Worm (Caenorhabditis elegans) whole organism, midembryonic: ENCODE results near the gene npp-21.

ENCODE experiments used
- T22C8.4 ChIP-seq: fragments of 200-800 bp; sonication (Bioruptor generic); IDR thresholded peaks from 2 replicates; pipeline ENCODE4 v1.3.6; 2022; ENCODE audit warnings: missing genetic modification characterization, missing compliant biosample characterization
- cog-1 ChIP-seq: sonication (generic microtip); optimal IDR thresholded peaks from 2 replicates; lab custom pipeline; 2016; ENCODE audit warnings: missing genetic modification characterization, missing compliant biosample characterization
- flt-1 ChIP-seq: fragments of 200-800 bp; sonication (Bioruptor generic); IDR thresholded peaks from 2 replicates; pipeline ENCODE4 v1.3.6; 2022; ENCODE audit warnings: missing genetic modification characterization, missing compliant biosample characterization
- klf-2 ChIP-seq: fragments of 200-800 bp; sonication (Bioruptor generic); conservative IDR thresholded peaks from 2 replicates; pipeline ENCODE4 v1.3.6; 2022; ENCODE audit warnings: missing genetic modification reagents, missing genetic modification characterization, missing compliant biosample characterization
- med-1 ChIP-seq: sonication (generic microtip); optimal IDR thresholded peaks from 2 replicates; lab custom pipeline; 2017; ENCODE audit warnings: missing genetic modification characterization, mild to moderate bottlenecking, missing compliant biosample characterization, antibody characterized with exemption, missing genetic modification reagents; ENCODE audit not compliant: insufficient read depth
- tab-1 ChIP-seq: fragments of 200-800 bp; sonication (Bioruptor generic); IDR thresholded peaks from 2 replicates; pipeline ENCODE4 v1.3.6; 2022; ENCODE audit warnings: missing genetic modification characterization, missing compliant biosample characterization
- ztf-23 ChIP-seq: fragments of 200-800 bp; sonication (Bioruptor generic); IDR thresholded peaks from 2 replicates; pipeline ENCODE4 v1.3.6; 2022; ENCODE audit warnings: missing genetic modification reagents, missing genetic modification characterization, missing compliant biosample characterization
- ztf-29 ChIP-seq: fragments of 200-800 bp; sonication (Bioruptor generic); IDR thresholded peaks from 2 replicates; pipeline ENCODE4 v1.3.6; 2022; ENCODE audit warnings: missing genetic modification reagents, missing genetic modification characterization, missing compliant biosample characterization

ce11 chrII:7553806-7554205 is 45.7 kb upstream of the npp-21 start, which contains the start of gene ZK1290.10:
- TF ChIP-seq klf-2 (GFP tag; lab: Robert Waterston, UW), result no peak
- TF ChIP-seq flt-1 (GFP tag; lab: Robert Waterston, UW), result no peak
- TF ChIP-seq tab-1 (GFP tag; lab: Robert Waterston, UW), result no peak
- TF ChIP-seq cog-1, result no peak
- no peak for TF ChIP-seq T22C8.4 (GFP tag; lab: Robert Waterston, UW)
- TF ChIP-seq med-1 (GFP tag; lab: Kevin White, UChicago), result no peak
- TF ChIP-seq ztf-29 (GFP tag; lab: Robert Waterston, UW), result no peak
- no peak for TF ChIP-seq ztf-23 (GFP tag; lab: Robert Waterston, UW)
